Worm (Caenorhabditis elegans): ENCODE data around the gene C05C10.2.

The C05C10.2 gene

DNA sequence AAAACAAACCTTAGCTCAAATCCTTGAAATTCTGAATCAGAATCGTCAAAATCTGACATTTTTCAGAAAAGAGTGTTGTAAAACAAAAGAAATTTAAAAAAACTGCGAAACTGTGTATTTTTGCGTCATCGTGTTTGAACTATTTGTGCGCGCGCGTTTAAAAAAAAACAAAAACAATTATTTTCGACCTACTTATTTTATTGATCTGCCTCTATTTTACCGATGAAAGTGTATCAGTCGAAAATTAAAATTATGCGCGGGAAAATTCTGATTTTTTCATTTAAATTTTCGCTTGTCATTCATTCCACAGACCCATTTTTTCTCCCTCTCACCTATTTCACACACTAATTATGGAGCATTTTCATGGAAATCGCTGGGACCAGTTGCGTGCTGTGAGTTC lies 16.9 kb downstream of the C05C10.2 start, which contains the start of the genes C05C10.7 and C05C10.5 (continued):
- peak; percentile 21 for TF ChIP-seq snpc-4 (GFP tag; optimal IDR thresholded peaks at IDR 0.05)
- no peak for TF ChIP-seq snpc-4 (tag; optimal IDR thresholded peaks at IDR 0.05)

DNA sequence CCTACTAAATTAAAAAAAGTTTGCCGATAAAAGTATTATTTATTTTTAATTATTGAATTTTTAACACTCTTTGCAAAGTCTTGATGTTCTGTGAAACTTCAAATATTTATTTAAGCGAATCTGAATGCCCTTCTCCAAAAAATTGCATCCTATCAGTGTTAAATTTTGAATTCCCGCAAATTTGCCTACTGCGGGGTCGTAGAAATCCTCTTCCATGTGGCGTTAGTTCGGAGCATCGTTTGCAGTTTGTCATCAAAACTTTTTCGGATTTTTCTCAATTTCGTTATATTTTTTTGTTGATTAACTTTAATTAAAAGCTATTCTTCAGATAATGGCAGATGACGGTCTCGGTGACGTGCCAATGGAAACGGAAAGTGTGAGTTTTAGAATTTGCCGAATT lies 18.4 kb downstream of the C05C10.2 start, which contains the start of gene ufd-3:
Gene ufd-3, plus strand, starts transcription at position 324 of the 400 bp plus-strand sequence.
- TF ChIP-seq cebp-2 (GFP tag; IDR thresholded peaks at IDR 0.05) (no peak), T26A5.8 (tag; optimal IDR thresholded peaks at IDR 0.05) (no peak), ets-4 (GFP tag; optimal IDR thresholded peaks at IDR 0.05) (no peak), egl-18 (GFP tag; IDR thresholded peaks at IDR 0.05) (no peak), athp-1 (tag; optimal IDR thresholded peaks at IDR 0.05) (peak; percentile 64), mel-28 (tag; optimal IDR thresholded peaks at IDR 0.05; ENCODE audit: borderline replicate concordance) (no peak), madf-6 (GFP tag; IDR thresholded peaks at IDR 0.05) (peak; percentile 75), attf-3 (GFP tag; conservative IDR thresholded peaks at IDR 0.05) (peak; percentile 92), ceh-40 (GFP tag; IDR thresholded peaks at IDR 0.05) (no peak), ccch-3 (GFP tag; optimal IDR thresholded peaks at IDR 0.05) (peak; percentile 72), hsf-1 (GFP tag; IDR thresholded peaks at IDR 0.05) (no peak; the same call in 1 of the 2 replicates), ztf-26 (tag; optimal IDR thresholded peaks at IDR 0.05) (peak; percentile 23), ztf-3 (GFP tag; optimal IDR thresholded peaks at IDR 0.05) (no peak), madf-8 (GFP tag; conservative IDR thresholded peaks at IDR 0.05) (peak; percentile 33; the same call in 1 of the 2 replicates), fkh-3 (tag; optimal IDR thresholded peaks at IDR 0.05) (no peak), mxl-1 (tag; optimal IDR thresholded peaks at IDR 0.05) (no peak), repo-1 (tag; optimal IDR thresholded peaks at IDR 0.05) (peak; percentile 1), ZK185.1 (tag; optimal IDR thresholded peaks at IDR 0.05; ENCODE audit: poor library complexity, severe bottlenecking) (peak; percentile 93), die-1 (tag; optimal IDR thresholded peaks at IDR 0.05) (no peak), C17E4.6 (GFP tag; IDR thresholded peaks at IDR 0.05) (0 out of 2 replicates have a peak, but pooled peaks have one; percentile 36), F55B11.4 (tag; optimal IDR thresholded peaks at IDR 0.05; ENCODE audit: borderline replicate concordance, insufficient read depth) (no peak), F23B12.7 (tag; optimal IDR thresholded peaks at IDR 0.05; ENCODE audit: insufficient read depth) (peak; percentile 64), snpc-1.3 (tag; optimal IDR thresholded peaks at IDR 0.05; ENCODE audit: insufficient read depth) (peak; percentile 29), D2030.7 (GFP tag; IDR thresholded peaks at IDR 0.05) (peak; percentile 65), attf-6 (GFP tag; IDR thresholded peaks at IDR 0.05) (0 out of 2 replicates have a peak, but pooled peaks have one; percentile 22), unc-62 (GFP tag; optimal IDR thresholded peaks at IDR 0.05) (no peak), akir-1 (GFP tag; optimal IDR thresholded peaks at IDR 0.05) (peak; percentile 24), bed-2 (GFP tag; IDR thresholded peaks at IDR 0.05) (peak; percentile 49; the same call in 1 of the 2 replicates), ztf-22 (GFP tag; optimal IDR thresholded peaks at IDR 0.05) (no peak), somi-1 (GFP tag; optimal IDR thresholded peaks at IDR 0.05) (peak; percentile 51), sea-2 (GFP tag; IDR thresholded peaks at IDR 0.05) (no peak), dpff-1 (tag; optimal IDR thresholded peaks at IDR 0.05) (no peak), atf-7 (tag; optimal IDR thresholded peaks at IDR 0.05) (peak; percentile 49), chd-7 (tag; optimal IDR thresholded peaks at IDR 0.05) (no peak), hrde-1 (tag; optimal IDR thresholded peaks at IDR 0.05; ENCODE audit: borderline replicate concordance) (peak; percentile 15), T07F8.4 (tag; optimal IDR thresholded peaks at IDR 0.05) (no peak), nhr-179 (tag; optimal IDR thresholded peaks at IDR 0.05) (no peak), rec-8 (tag; optimal IDR thresholded peaks at IDR 0.05) (peak; percentile 43 to 73), ztf-18 (tag; optimal IDR thresholded peaks at IDR 0.05) (peak; percentile 41), tbx-9 (tag; optimal IDR thresholded peaks at IDR 0.05; ENCODE audit: borderline replicate concordance) (no peak), tlf-1 (GFP tag; optimal IDR thresholded peaks at IDR 0.05) (peak; percentile 45), hmg-1.2 (GFP tag; IDR thresholded peaks at IDR 0.05) (peak; percentile 42), efl-1 (GFP tag; optimal IDR thresholded peaks at IDR 0.05) (peak; percentile 86), sptf-2 (GFP tag; optimal IDR thresholded peaks at IDR 0.05) (no peak)
